Worm (Caenorhabditis elegans): ENCODE data around the gene F29A7.8.

The F29A7.8 gene

ce11 chrII:2707872-2708271, 50.0 kb downstream of the F29A7.8 start, which contains the start of gene Y47G7B.2 (continued):
- TF ChIP-seq R02D3.7 (tag; optimal IDR thresholded peaks at IDR 0.05) = no peak
- no peak for TF ChIP-seq F49E8.2 (tag; optimal IDR thresholded peaks at IDR 0.05; ENCODE audit: borderline replicate concordance)
- no peak for TF ChIP-seq mdl-1 (tag; optimal IDR thresholded peaks at IDR 0.05)
- no peak for TF ChIP-seq snpc-1.2 (GFP tag; IDR thresholded peaks at IDR 0.05)
- no peak for TF ChIP-seq T26A8.4 (GFP tag; IDR thresholded peaks at IDR 0.05)
- no peak for TF ChIP-seq ZK337.2 (GFP tag; IDR thresholded peaks at IDR 0.05)
- no peak for TF ChIP-seq madf-9 (GFP tag; conservative IDR thresholded peaks at IDR 0.05)
- TF ChIP-seq dmd-6 (GFP tag; IDR thresholded peaks at IDR 0.05) = 0 out of 2 replicates have a peak, but pooled peaks have one; percentile 10
- TF ChIP-seq ztf-7 (tag; optimal IDR thresholded peaks at IDR 0.05) = no peak
- TF ChIP-seq F26F4.8 (GFP tag; conservative IDR thresholded peaks at IDR 0.05) = no peak
- TF ChIP-seq hlh-30 (tag; optimal IDR thresholded peaks at IDR 0.05; ENCODE audit: insufficient read depth) = peak; percentile 49
